Worm (Caenorhabditis elegans) whole organism, L4 larva: Measurements from ENCODE around the gene Y38C1AA.7.

ENCODE experiments used
- F26F4.8 ChIP-seq: fragments of 200-800 bp; sonication (Bioruptor generic); conservative IDR thresholded peaks from 2 replicates; pipeline ENCODE4 v1.3.6; 2022; ENCODE audit warnings: missing genetic modification characterization, missing compliant biosample characterization
- F37D6.2 ChIP-seq: sonication (generic microtip); optimal IDR thresholded peaks from 2 replicates; lab custom pipeline; 2016; ENCODE audit warnings: mild to moderate bottlenecking, missing genetic modification characterization, missing compliant biosample characterization
- T26A8.4 ChIP-seq: fragments of 200-800 bp; sonication (Bioruptor generic); IDR thresholded peaks from 2 replicates; pipeline ENCODE4 v1.3.6; 2022; ENCODE audit warnings: missing genetic modification characterization, missing compliant biosample characterization
- Y105C5A.15 ChIP-seq: fragments of 200-800 bp; sonication (Bioruptor generic); IDR thresholded peaks from 2 replicates; pipeline ENCODE4 v1.3.6; 2022; ENCODE audit warnings: missing genetic modification characterization, missing compliant biosample characterization
- Y48G9A.11 ChIP-seq: fragments of 200-800 bp; sonication (Bioruptor generic); IDR thresholded peaks from 2 replicates; pipeline ENCODE4 v1.3.6; 2022; ENCODE audit warnings: missing genetic modification reagents, missing genetic modification characterization, missing compliant biosample characterization
- Y5F2A.4 ChIP-seq: fragments of 200-800 bp; sonication (Bioruptor generic); optimal IDR thresholded peaks from 2 replicates; lab custom pipeline; 2018; ENCODE audit warnings: mild to moderate bottlenecking, missing genetic modification characterization, missing compliant biosample characterization
- Y75B8A.6 ChIP-seq: fragments of 200-800 bp; sonication (Bioruptor generic); IDR thresholded peaks from 2 replicates; pipeline ENCODE4 v1.3.6; 2022; ENCODE audit warnings: missing genetic modification reagents, missing genetic modification characterization, missing compliant biosample characterization
- ZK546.5 ChIP-seq, 2 experiments: sonication (generic microtip); optimal IDR thresholded peaks; 2 replicates each; lab custom pipeline; 2017; ENCODE audit warnings: missing biosample characterization in 2 of 2, missing genetic modification characterization in 2 of 2
- aha-1 ChIP-seq: fragments of 150-350 bp; peaks from one replicate; lab custom pipeline; 2014; ENCODE audit warnings: missing biosample characterization, missing genetic modification characterization
- attf-4 ChIP-seq: sonication (generic microtip); optimal IDR thresholded peaks from 3 replicates; lab custom pipeline; 2017; ENCODE audit warnings: missing biosample characterization, missing genetic modification characterization
- ceh-20 ChIP-seq: fragments of 200-800 bp; sonication (Bioruptor generic); IDR thresholded peaks from 2 replicates; pipeline ENCODE4 v1.3.6; 2022; ENCODE audit warnings: missing genetic modification reagents, missing genetic modification characterization, missing compliant biosample characterization
- ceh-28 ChIP-seq: fragments of 150-350 bp; optimal IDR thresholded peaks from 2 replicates; lab custom pipeline; 2014; ENCODE audit warnings: missing biosample characterization, missing genetic modification reagents, missing genetic modification characterization
- ceh-32 ChIP-seq: sonication (generic microtip); optimal IDR thresholded peaks from 2 replicates; lab custom pipeline; 2016; ENCODE audit warnings: mild to moderate bottlenecking, missing genetic modification characterization, missing compliant biosample characterization; ENCODE audit not compliant: poor library complexity
- ceh-62 ChIP-seq: sonication (generic microtip); optimal IDR thresholded peaks from 2 replicates; lab custom pipeline; 2017; ENCODE audit warnings: missing biosample characterization, missing genetic modification characterization
- ces-1 ChIP-seq: fragments of 150-350 bp; sonication (generic microtip); optimal IDR thresholded peaks from 4 replicates; lab custom pipeline; 2014; ENCODE audit warnings: missing biosample characterization, missing genetic modification reagents, missing genetic modification characterization
- daf-8 ChIP-seq: fragments of 200-800 bp; sonication (Bioruptor generic); IDR thresholded peaks from 2 replicates; pipeline ENCODE4 v1.3.6; 2022; ENCODE audit warnings: missing genetic modification characterization, missing compliant biosample characterization
- dmd-9 ChIP-seq: fragments of 200-800 bp; sonication (Bioruptor generic); IDR thresholded peaks from 2 replicates; pipeline ENCODE4 v1.3.6; 2022; ENCODE audit warnings: missing genetic modification reagents, missing genetic modification characterization, missing compliant biosample characterization
- dve-1 ChIP-seq: sonication (generic microtip); optimal IDR thresholded peaks from 2 replicates; lab custom pipeline; 2017; ENCODE audit warnings: antibody characterized with exemption, mild to moderate bottlenecking, missing genetic modification characterization, missing compliant biosample characterization; ENCODE audit not compliant: insufficient read depth
- egl-43 ChIP-seq: fragments of 200-800 bp; sonication (Bioruptor generic); IDR thresholded peaks from 2 replicates; pipeline ENCODE4 v1.3.6; 2022; ENCODE audit warnings: missing genetic modification reagents, missing genetic modification characterization, missing compliant biosample characterization
- fkh-10 ChIP-seq: fragments of 150-350 bp; optimal IDR thresholded peaks from 2 replicates; lab custom pipeline; 2014; ENCODE audit warnings: missing biosample characterization, missing genetic modification reagents, missing genetic modification characterization
- gei-8 ChIP-seq: fragments of 200-800 bp; sonication (Bioruptor generic); optimal IDR thresholded peaks from 2 replicates; lab custom pipeline; 2018; ENCODE audit warnings: mild to moderate bottlenecking, missing genetic modification characterization, missing compliant biosample characterization
- hif-1 ChIP-seq, 2 experiments: sonication (generic microtip); optimal IDR thresholded peaks; 2 replicates each; lab custom pipeline; 2016 to 2017; ENCODE audit warnings: missing compliant biosample characterization in 2 of 2, missing genetic modification characterization in 2 of 2, missing genetic modification reagents in 2 of 2, missing genotype in 2 of 2, mild to moderate bottlenecking in 1 of 2
- hlh-11 ChIP-seq: fragments of 200-800 bp; sonication (Bioruptor generic); optimal IDR thresholded peaks from 2 replicates; lab custom pipeline; 2018; ENCODE audit warnings: mild to moderate bottlenecking, missing genetic modification characterization, missing compliant biosample characterization
- jun-1 ChIP-seq: fragments of 150-350 bp; optimal IDR thresholded peaks from 2 replicates; lab custom pipeline; 2014; ENCODE audit warnings: missing biosample characterization, missing genetic modification reagents, missing genetic modification characterization
- lin-15B ChIP-seq: fragments of 150-350 bp; sonication (generic microtip); optimal IDR thresholded peaks from 3 replicates; lab custom pipeline; 2014; ENCODE audit warnings: missing biosample characterization, missing genetic modification characterization
- lin-29 ChIP-seq: fragments of 200-800 bp; sonication (Bioruptor generic); IDR thresholded peaks from 2 replicates; pipeline ENCODE4 v1.3.6; 2022; ENCODE audit warnings: missing genetic modification reagents, missing genetic modification characterization, missing compliant biosample characterization
- lin-39 ChIP-seq: fragments of 150-350 bp; optimal IDR thresholded peaks from 2 replicates; lab custom pipeline; 2014; ENCODE audit warnings: missing biosample characterization, missing genetic modification reagents, missing genetic modification characterization
- lir-3 ChIP-seq: sonication (generic microtip); optimal IDR thresholded peaks from 2 replicates; lab custom pipeline; 2016; ENCODE audit warnings: mild to moderate bottlenecking, missing genetic modification characterization, missing compliant biosample characterization
- madf-5 ChIP-seq, 2 experiments: fragments of 200-800 bp; sonication (Bioruptor generic); IDR thresholded peaks; 2 replicates each; pipeline ENCODE4 v1.3.6; 2022; ENCODE audit warnings: missing compliant biosample characterization in 2 of 2, missing genetic modification characterization in 2 of 2
- mes-2 ChIP-seq: sonication (generic microtip); optimal IDR thresholded peaks from 2 replicates; lab custom pipeline; 2016; ENCODE audit warnings: missing genotype, mild to moderate bottlenecking, missing genetic modification characterization, missing compliant biosample characterization; ENCODE audit not compliant: poor library complexity, severe bottlenecking
- mxl-2 ChIP-seq: fragments of 200-800 bp; sonication (Bioruptor generic); conservative IDR thresholded peaks from 2 replicates; pipeline ENCODE4 v1.3.6; 2022; ENCODE audit warnings: missing genetic modification reagents, missing genetic modification characterization, missing compliant biosample characterization
- nhr-11 ChIP-seq: fragments of 150-350 bp; optimal IDR thresholded peaks from 2 replicates; lab custom pipeline; 2014; ENCODE audit warnings: missing biosample characterization, missing genetic modification characterization
- nhr-111 ChIP-seq: fragments of 200-800 bp; sonication (Bioruptor generic); optimal IDR thresholded peaks from 2 replicates; lab custom pipeline; 2018; ENCODE audit warnings: mild to moderate bottlenecking, missing genetic modification characterization, missing compliant biosample characterization
- nhr-237 ChIP-seq: sonication (generic microtip); optimal IDR thresholded peaks from 2 replicates; lab custom pipeline; 2017; ENCODE audit warnings: missing biosample characterization, missing genetic modification characterization
- nhr-25 ChIP-seq: sonication (generic microtip); optimal IDR thresholded peaks from 2 replicates; lab custom pipeline; 2017; ENCODE audit warnings: missing genetic modification characterization, mild to moderate bottlenecking, missing compliant biosample characterization, antibody characterized with exemption, moderate library complexity, borderline replicate concordance; ENCODE audit not compliant: insufficient read depth
- nhr-28 ChIP-seq: fragments of 150-350 bp; optimal IDR thresholded peaks from 2 replicates; lab custom pipeline; 2014; ENCODE audit warnings: missing biosample characterization, missing genetic modification characterization
- nhr-42 ChIP-seq: fragments of 200-800 bp; sonication (Bioruptor generic); IDR thresholded peaks from 2 replicates; pipeline ENCODE4 v1.3.6; 2022; ENCODE audit warnings: missing genetic modification characterization, missing compliant biosample characterization
- nhr-48 ChIP-seq: sonication (generic microtip); optimal IDR thresholded peaks from 2 replicates; lab custom pipeline; 2016; ENCODE audit warnings: mild to moderate bottlenecking, missing genetic modification characterization, missing compliant biosample characterization
- nhr-76 ChIP-seq: fragments of 150-350 bp; optimal IDR thresholded peaks from 2 replicates; lab custom pipeline; 2014; ENCODE audit warnings: missing biosample characterization, missing genetic modification characterization
- nhr-77 ChIP-seq: fragments of 150-350 bp; optimal IDR thresholded peaks from 2 replicates; lab custom pipeline; 2014; ENCODE audit warnings: missing biosample characterization, missing genetic modification characterization
- php-3 ChIP-seq: fragments of 200-800 bp; sonication (Bioruptor generic); IDR thresholded peaks from 2 replicates; pipeline ENCODE4 v1.3.6; 2022; ENCODE audit warnings: missing genetic modification reagents, missing genetic modification characterization, missing compliant biosample characterization
- rbr-2 ChIP-seq: sonication (generic microtip); optimal IDR thresholded peaks from 2 replicates; lab custom pipeline; 2016; ENCODE audit warnings: missing genotype, missing genetic modification characterization, missing compliant biosample characterization
- skn-1 ChIP-seq: fragments of 150-350 bp; optimal IDR thresholded peaks from 2 replicates; lab custom pipeline; 2014; ENCODE audit warnings: missing biosample characterization, missing genetic modification characterization
- snpc-1.2 ChIP-seq: fragments of 200-800 bp; sonication (Bioruptor generic); IDR thresholded peaks from 2 replicates; pipeline ENCODE4 v1.3.6; 2022; ENCODE audit warnings: missing genetic modification reagents, missing genetic modification characterization, missing compliant biosample characterization
- snpc-4 ChIP-seq: fragments of 150-350 bp; optimal IDR thresholded peaks from 2 replicates; lab custom pipeline; 2014; ENCODE audit warnings: missing biosample characterization, missing genetic modification characterization
- tag-97 ChIP-seq: fragments of 200-800 bp; sonication (Bioruptor generic); IDR thresholded peaks from 2 replicates; pipeline ENCODE4 v1.3.6; 2022; ENCODE audit warnings: missing genetic modification characterization, missing compliant biosample characterization
- tra-1 ChIP-seq: fragments of 200-800 bp; sonication (Bioruptor generic); IDR thresholded peaks from 2 replicates; pipeline ENCODE4 v1.3.6; 2022; ENCODE audit warnings: missing genetic modification reagents, missing genetic modification characterization, missing compliant biosample characterization
- zfp-2 ChIP-seq: sonication (generic microtip); optimal IDR thresholded peaks from 2 replicates; lab custom pipeline; 2016; ENCODE audit warnings: mild to moderate bottlenecking, missing genetic modification characterization, missing compliant biosample characterization
- ztf-11 ChIP-seq: fragments of 150-350 bp; optimal IDR thresholded peaks from 2 replicates; lab custom pipeline; 2014; ENCODE audit warnings: missing biosample characterization, missing genetic modification characterization
- ztf-7 ChIP-seq: fragments of 150-350 bp; optimal IDR thresholded peaks from 2 replicates; lab custom pipeline; 2014; ENCODE audit warnings: missing biosample characterization, missing genetic modification characterization

Gene Y38C1AA.7

ce11 chrIV:125881-126781 is 32.6 kb upstream of the Y38C1AA.7 start, which contains the start of the genes grld-1 and cox-6C (continued):
- TF ChIP-seq lin-39 (tag; lab: Kevin White, UChicago) (no peak), T26A8.4 (GFP tag; lab: Robert Waterston, UW) (no peak), lir-3 (tag; lab: Kevin White, UChicago) (no peak), nhr-111 (no peak), ztf-7 (tag; lab: Kevin White, UChicago) (no peak), daf-8 (GFP tag; lab: Robert Waterston, UW) (no peak), nhr-76 (tag; lab: Kevin White, UChicago) (no peak), mes-2 (peak; percentile 73), tra-1 (GFP tag; lab: Robert Waterston, UW) (no peak), hif-1 (tag; optimal IDR thresholded peaks at IDR 0.05; lab: Kevin White, UChicago) (peak in 1 of 2 experiments; percentile 85), madf-5 (GFP tag; IDR thresholded peaks at IDR 0.05; lab: Robert Waterston, UW) (no peak), nhr-42 (GFP tag; lab: Robert Waterston, UW) (no peak), ceh-62 (tag; lab: Kevin White, UChicago) (no peak), Y75B8A.6 (GFP tag; lab: Robert Waterston, UW) (no peak), gei-8 (GFP tag; lab: Kevin White, UChicago) (no peak), ceh-20 (no peak), ces-1 (GFP tag; lab: Kevin White, UChicago) (no peak), Y48G9A.11 (no peak), egl-43 (GFP tag; lab: Robert Waterston, UW) (no peak), nhr-237 (tag; lab: Kevin White, UChicago) (no peak), zfp-2 (no peak), F26F4.8 (GFP tag; lab: Robert Waterston, UW) (no peak), hlh-11 (tag; lab: Kevin White, UChicago) (peak; percentile 54), nhr-77 (peak; percentile 49), ztf-11 (tag; lab: Kevin White, UChicago) (no peak), tag-97 (GFP tag; lab: Robert Waterston, UW) (no peak), ceh-28 (tag; lab: Kevin White, UChicago) (no peak), aha-1 (tag; lab: Kevin White, UChicago) (peak; percentile 61), rbr-2 (tag; lab: Kevin White, UChicago) (peak; percentile 49), F37D6.2 (peak; percentile 32), attf-4 (tag; lab: Kevin White, UChicago) (no peak), nhr-28 (peak; percentile 37), skn-1 (no peak), lin-29 (GFP tag; lab: Robert Waterston, UW) (no peak), dve-1 (peak; percentile 29), ceh-32 (no peak), jun-1 (tag; lab: Kevin White, UChicago) (no peak), nhr-48 (no peak), lin-15B (tag; lab: Kevin White, UChicago) (no peak), Y105C5A.15 (GFP tag; lab: Robert Waterston, UW) (no peak), snpc-1.2 (GFP tag; lab: Robert Waterston, UW) (no peak), php-3 (GFP tag; lab: Robert Waterston, UW) (no peak), Y5F2A.4 (no peak), ZK546.5 (tag; optimal IDR thresholded peaks at IDR 0.05; lab: Kevin White, UChicago) (no peak), nhr-25 (tag; lab: Kevin White, UChicago) (no peak), dmd-9 (GFP tag; lab: Robert Waterston, UW) (no peak), snpc-4 (tag; lab: Kevin White, UChicago) (no peak), nhr-11 (no peak), mxl-2 (GFP tag; lab: Robert Waterston, UW) (no peak), fkh-10 (GFP tag; lab: Kevin White, UChicago) (peak; percentile 23)
